Worm (Caenorhabditis elegans): ENCODE data around the gene col-170.
A peak's percentile ranks its signal among the peaks of the same experiment; 100 is the strongest.

Gene col-170

DNA sequence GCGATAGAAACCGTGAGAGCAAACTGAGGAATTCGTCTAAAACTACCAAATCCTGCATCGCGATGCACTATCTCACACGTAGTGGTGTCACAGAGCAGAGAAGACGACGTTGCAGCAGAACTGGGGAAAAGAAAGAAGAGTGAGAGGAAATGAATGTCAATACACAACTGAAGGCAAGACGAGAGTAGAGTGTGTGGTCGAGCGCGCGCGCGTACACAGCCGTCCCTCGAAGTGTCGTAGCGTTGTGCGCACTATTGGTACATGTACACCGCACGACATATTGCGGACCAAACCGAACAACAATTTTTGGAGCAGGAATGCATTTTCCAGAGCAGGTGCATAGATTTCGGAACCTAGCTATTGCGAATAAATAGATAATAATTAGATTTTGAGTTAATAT, 46.9 kb downstream of the col-170 start (continued):
- TF ChIP-seq ZK337.2 (GFP tag; IDR thresholded peaks at IDR 0.05), result no peak
- peak; percentile 8 for TF ChIP-seq nhr-77 (tag; optimal IDR thresholded peaks at IDR 0.05)
- TF ChIP-seq tag-97 (GFP tag; IDR thresholded peaks at IDR 0.05), result no peak
- TF ChIP-seq fkh-10 (GFP tag; optimal IDR thresholded peaks at IDR 0.05), result peak; percentile 17
- TF ChIP-seq F49E8.2 (tag; optimal IDR thresholded peaks at IDR 0.05; ENCODE audit: borderline replicate concordance), result no peak
- TF ChIP-seq dve-1 (tag; optimal IDR thresholded peaks at IDR 0.05; ENCODE audit: insufficient read depth), result peak; percentile 22
- TF ChIP-seq hmg-1.1 (GFP tag; IDR thresholded peaks at IDR 0.05), result peak; percentile 87
- TF ChIP-seq hlh-30 (tag; optimal IDR thresholded peaks at IDR 0.05; ENCODE audit: insufficient read depth), result peak; percentile 70
- no peak for TF ChIP-seq skn-1 (tag; optimal IDR thresholded peaks at IDR 0.05)
- peak; percentile 61; the same call in 1 of the 2 replicates for TF ChIP-seq egl-43 (GFP tag; IDR thresholded peaks at IDR 0.05)
- peak; percentile 51; the same call in 1 of the 2 replicates for TF ChIP-seq ctbp-1 (GFP tag; IDR thresholded peaks at IDR 0.05)
- TF ChIP-seq mep-1 (tag; optimal IDR thresholded peaks at IDR 0.05), result peak; percentile 74
- TF ChIP-seq F37D6.2 (tag; optimal IDR thresholded peaks at IDR 0.05), result peak; percentile 48
- TF ChIP-seq nhr-28 (tag; optimal IDR thresholded peaks at IDR 0.05), result peak; percentile 79
- TF ChIP-seq mdl-1 (tag; optimal IDR thresholded peaks at IDR 0.05), result peak in 1 of 2 experiments; percentile 39

Data from whole organism, L4 larva.